Fruit fly (Drosophila melanogaster) whole organism, wandering third instar larva: ENCODE measurements around the gene Scsalpha2.

Experiments
- Hr78 ChIP-seq: fragments of >200 bp; optimal IDR thresholded peaks from 2 replicates; lab custom pipeline; 2017; ENCODE audit warnings: missing biosample characterization, missing genetic modification characterization
- Myc ChIP-seq: fragments of >200 bp; optimal IDR thresholded peaks from 2 replicates; lab custom pipeline; 2017
- N ChIP-seq: fragments of >200 bp; optimal IDR thresholded peaks from 2 replicates; lab custom pipeline; 2018; ENCODE audit warnings: missing biosample characterization, missing external identifiers, missing genetic modification characterization
- Rel ChIP-seq, 2 experiments: fragments of 200-800 bp; sonication (Bioruptor generic) in 1 of 2; optimal IDR thresholded peaks; 2 replicates in 1 of 2; 3 replicates in 1 of 2; lab custom pipeline; 2016 to 2019; ENCODE audit warnings: mild to moderate bottlenecking in 2 of 2, missing biosample characterization in 2 of 2, missing genetic modification characterization in 2 of 2, moderate library complexity in 1 of 2
- Sp1 ChIP-seq: fragments of 200-800 bp; sonication (Bioruptor generic); optimal IDR thresholded peaks from 3 replicates; lab custom pipeline; 2019; ENCODE audit warnings: missing biosample characterization, mild to moderate bottlenecking, missing genetic modification characterization, moderate library complexity
- Vsx2 ChIP-seq: fragments of 200-300, 225-300 bp; sonication (Bioruptor generic); optimal IDR thresholded peaks from 2 replicates; lab custom pipeline; 2018; ENCODE audit warnings: missing biosample characterization, missing genetic modification characterization; ENCODE audit not compliant: partially characterized antibody
- brk ChIP-seq: fragments of 200-800 bp; sonication (Bioruptor generic); optimal IDR thresholded peaks from 2 replicates; lab custom pipeline; 2016; ENCODE audit warnings: missing biosample characterization, mild to moderate bottlenecking, missing genetic modification characterization
- dsf ChIP-seq: sonication (Bioruptor generic); optimal IDR thresholded peaks from 2 replicates; lab custom pipeline; 2016; ENCODE audit warnings: missing biosample characterization, missing genetic modification characterization, borderline replicate concordance
- fru ChIP-seq: fragments of 200-800 bp; sonication (Bioruptor generic); optimal IDR thresholded peaks from 3 replicates; lab custom pipeline; 2016; ENCODE audit warnings: missing biosample characterization, mild to moderate bottlenecking, missing genetic modification characterization
- h ChIP-seq: fragments of 200-800 bp; sonication (Bioruptor generic); optimal IDR thresholded peaks from 3 replicates; lab custom pipeline; 2016; ENCODE audit warnings: missing biosample characterization, mild to moderate bottlenecking, missing genetic modification characterization
- psq ChIP-seq: fragments of 200-800 bp; sonication (Bioruptor generic); optimal IDR thresholded peaks from 3 replicates; lab custom pipeline; 2017; ENCODE audit warnings: missing biosample characterization, mild to moderate bottlenecking, missing genetic modification characterization, moderate library complexity
- sage ChIP-seq: fragments of 200-800 bp; sonication (Bioruptor generic); optimal IDR thresholded peaks from 2 replicates; lab custom pipeline; 2016; ENCODE audit warnings: missing biosample characterization, mild to moderate bottlenecking, missing genetic modification characterization

- TF ChIP-seq Hr78 (GFP tag; lab: Kevin White, UChicago) (no peak), brk (GFP tag; lab: Kevin White, UChicago) (no peak), Myc (lab: Kevin White, UChicago) (no peak), fru (GFP tag; lab: Kevin White, UChicago) (no peak), N (GFP tag; lab: Kevin White, UChicago) (no peak), Vsx2 (GFP tag; lab: Kevin White, UChicago) (no peak), sage (GFP tag; lab: Kevin White, UChicago) (no peak), dsf (no peak), Rel (GFP tag; optimal IDR thresholded peaks at IDR 0.05; lab: Kevin White, UChicago) (no peak), Rel (tag; optimal IDR thresholded peaks at IDR 0.05; lab: Kevin White, UChicago) (no peak), h (no peak), psq (GFP tag; lab: Kevin White, UChicago) (no peak), Sp1 (GFP tag; lab: Kevin White, UChicago) (no peak)
Measured at dm6 chr3R:19461218-19461526, 1.7 kb downstream of the Scsalpha2 start.
